Fruit fly (Drosophila melanogaster) whole organism, embryonic: Measurements from ENCODE around the gene rut.

Experiments
- Ada2b ChIP-seq: fragments of 200-800 bp; sonication (Bioruptor generic); IDR thresholded peaks from 2 replicates; pipeline ENCODE4 v1.3.6; 2022; ENCODE audit warnings: missing biosample characterization, missing genetic modification characterization
- Adf1 ChIP-seq: fragments of 200-800 bp; sonication (Bioruptor generic); IDR thresholded peaks from 2 replicates; pipeline ENCODE4 v1.3.6; 2022; ENCODE audit warnings: missing biosample characterization, missing genetic modification characterization
- Atf3 ChIP-seq: fragments of 200-800 bp; sonication (Bioruptor generic); optimal IDR thresholded peaks from 3 replicates; lab custom pipeline; 2016; ENCODE audit warnings: missing biosample characterization, missing genetic modification characterization
- C15 ChIP-seq: fragments of 200-800 bp; sonication (Bioruptor generic); IDR thresholded peaks from 3 replicates; pipeline ENCODE4 v1.3.6; 2022; ENCODE audit warnings: missing biosample characterization, missing genetic modification characterization
- CG10209 ChIP-seq: fragments of 200-800 bp; sonication (Bioruptor generic); optimal IDR thresholded peaks from 3 replicates; lab custom pipeline; 2017; ENCODE audit warnings: missing biosample characterization, mild to moderate bottlenecking, missing genetic modification characterization, missing genetic modification reagents
- CG10274 ChIP-seq: fragments of 200-800 bp; sonication (Bioruptor generic); optimal IDR thresholded peaks from 3 replicates; lab custom pipeline; 2017; ENCODE audit warnings: missing biosample characterization, mild to moderate bottlenecking, missing genetic modification characterization
- CG10366 ChIP-seq: fragments of 200-800 bp; sonication (Bioruptor generic); IDR thresholded peaks from 2 replicates; pipeline ENCODE4 v1.3.6; 2022; ENCODE audit warnings: missing biosample characterization, missing genetic modification characterization
- CG11723 ChIP-seq: fragments of 200-800 bp; sonication (Bioruptor generic); optimal IDR thresholded peaks from 2 replicates; lab custom pipeline; 2017; ENCODE audit warnings: missing biosample characterization, mild to moderate bottlenecking, missing genetic modification characterization
- CG13296 ChIP-seq: fragments of 200-800 bp; sonication (Bioruptor generic); optimal IDR thresholded peaks from 3 replicates; lab custom pipeline; 2018; ENCODE audit warnings: missing biosample characterization, mild to moderate bottlenecking, missing genetic modification characterization
- CG14014 ChIP-seq: fragments of 200-800 bp; sonication (Bioruptor generic); IDR thresholded peaks from 2 replicates; pipeline ENCODE4 v1.3.6; 2022; ENCODE audit warnings: missing biosample characterization, missing genetic modification characterization
- CG17612 ChIP-seq: fragments of 200-800 bp; sonication (Bioruptor generic); IDR thresholded peaks from 2 replicates; pipeline ENCODE4 v1.3.6; 2022; ENCODE audit warnings: missing biosample characterization, missing genetic modification characterization
- CG18011 ChIP-seq: fragments of 200-800 bp; sonication (Bioruptor generic); optimal IDR thresholded peaks from 2 replicates; lab custom pipeline; 2017; ENCODE audit warnings: missing biosample characterization, missing genetic modification characterization, mild to moderate bottlenecking, moderate library complexity, missing genotype
- CG18619 ChIP-seq: fragments of 200-800 bp; sonication (Bioruptor generic); optimal IDR thresholded peaks from 3 replicates; lab custom pipeline; 2017; ENCODE audit warnings: missing biosample characterization, mild to moderate bottlenecking, missing genetic modification characterization
- CG31441 ChIP-seq: fragments of 200-800 bp; sonication (Bioruptor generic); IDR thresholded peaks from 2 replicates; pipeline ENCODE4 v1.3.6; 2022; ENCODE audit warnings: missing biosample characterization, missing genetic modification characterization
- CG5180 ChIP-seq: fragments of 200-800 bp; sonication (Bioruptor generic); optimal IDR thresholded peaks from 3 replicates; lab custom pipeline; 2017; ENCODE audit warnings: missing biosample characterization, missing genetic modification characterization, mild to moderate bottlenecking, moderate library complexity, missing genetic modification reagents
- CG5245 ChIP-seq: fragments of 200-800 bp; sonication (Bioruptor generic); optimal IDR thresholded peaks from 3 replicates; lab custom pipeline; 2016; ENCODE audit warnings: missing biosample characterization, missing genetic modification characterization
- CG6791 ChIP-seq: fragments of 200-800 bp; sonication (Bioruptor generic); IDR thresholded peaks from 3 replicates; pipeline ENCODE4 v1.3.6; 2022; ENCODE audit warnings: missing biosample characterization, missing genetic modification characterization; ENCODE audit not compliant: partially characterized antibody
- CG7556 ChIP-seq: fragments of 200-800 bp; sonication (Bioruptor generic); optimal IDR thresholded peaks from 2 replicates; lab custom pipeline; 2017; ENCODE audit warnings: missing biosample characterization, mild to moderate bottlenecking, missing genetic modification characterization
- CG8924 ChIP-seq: fragments of 200-800 bp; optimal IDR thresholded peaks from 3 replicates; lab custom pipeline; 2019; ENCODE audit warnings: missing biosample characterization, mild to moderate bottlenecking, missing genetic modification characterization, moderate library complexity
- CG9817 ChIP-seq: fragments of 200-800 bp; sonication (Bioruptor generic); optimal IDR thresholded peaks from 2 replicates; lab custom pipeline; 2018; ENCODE audit warnings: missing biosample characterization, mild to moderate bottlenecking, missing genetic modification characterization, moderate library complexity
- CTCF ChIP-seq: fragments of 200-800 bp; sonication (Bioruptor generic); optimal IDR thresholded peaks from 2 replicates; lab custom pipeline; 2017; ENCODE audit warnings: missing biosample characterization, mild to moderate bottlenecking, missing genetic modification characterization, moderate library complexity
- Ets65A ChIP-seq: fragments of 200-800 bp; sonication (Bioruptor generic); peaks from one replicate; lab custom pipeline; 2016; ENCODE audit warnings: missing biosample characterization, missing genetic modification characterization
- Fer2 ChIP-seq: fragments of 200-800 bp; sonication (Bioruptor generic); optimal IDR thresholded peaks from 2 replicates; lab custom pipeline; 2018; ENCODE audit warnings: missing biosample characterization, mild to moderate bottlenecking, missing genetic modification characterization, moderate library complexity
- HLH54F ChIP-seq: fragments of 200-800 bp; sonication (Bioruptor generic); optimal IDR thresholded peaks from 3 replicates; lab custom pipeline; 2016; ENCODE audit warnings: missing biosample characterization, missing genetic modification characterization
- HmgD ChIP-seq: fragments of 200-800 bp; sonication (Bioruptor generic); optimal IDR thresholded peaks from 3 replicates; lab custom pipeline; 2016; ENCODE audit warnings: missing biosample characterization, missing genetic modification characterization
- Meics ChIP-seq: fragments of 200-800 bp; sonication (Bioruptor generic); optimal IDR thresholded peaks from 2 replicates; lab custom pipeline; 2017; ENCODE audit warnings: missing biosample characterization, mild to moderate bottlenecking, missing genetic modification characterization
- NC2β ChIP-seq: fragments of 200-800 bp; sonication (Bioruptor generic); optimal IDR thresholded peaks from 2 replicates; lab custom pipeline; 2016; ENCODE audit warnings: missing biosample characterization, missing genetic modification characterization
- Nf-YC ChIP-seq: fragments of 200-800 bp; optimal IDR thresholded peaks from 3 replicates; lab custom pipeline; 2019; ENCODE audit warnings: missing biosample characterization, mild to moderate bottlenecking, missing genetic modification characterization, moderate library complexity
- Sry-δ ChIP-seq: fragments of 200-800 bp; sonication (Bioruptor generic); optimal IDR thresholded peaks from 2 replicates; lab custom pipeline; 2016; ENCODE audit warnings: missing biosample characterization, missing genetic modification characterization
- YL-1 ChIP-seq: fragments of 200-800 bp; sonication (Bioruptor generic); optimal IDR thresholded peaks from 3 replicates; lab custom pipeline; 2017; ENCODE audit warnings: missing biosample characterization, mild to moderate bottlenecking, missing genetic modification characterization
- ac ChIP-seq: fragments of 200-800 bp; sonication (Bioruptor generic); optimal IDR thresholded peaks from 3 replicates; lab custom pipeline; 2017; ENCODE audit warnings: missing biosample characterization, mild to moderate bottlenecking, missing genetic modification characterization
- bbx ChIP-seq: fragments of 200-800 bp; sonication (Bioruptor generic); IDR thresholded peaks from 2 replicates; pipeline ENCODE4 v1.3.6; 2022; ENCODE audit warnings: missing biosample characterization, missing genetic modification characterization; ENCODE audit not compliant: partially characterized antibody
- cad ChIP-seq: fragments of >200 bp; optimal IDR thresholded peaks from 2 replicates; lab custom pipeline; 2017; ENCODE audit warnings: missing biosample characterization, missing genetic modification characterization
- da ChIP-seq: fragments of 200-800 bp; sonication (Bioruptor generic); optimal IDR thresholded peaks from 2 replicates; lab custom pipeline; 2016; ENCODE audit warnings: missing biosample characterization, missing genetic modification characterization
- dpn ChIP-seq, 2 experiments: fragments of 200-800 bp; sonication (Bioruptor generic); optimal IDR thresholded peaks; 3 replicates each; lab custom pipeline; 2016; ENCODE audit warnings: missing biosample characterization in 2 of 2, missing genetic modification characterization in 2 of 2
- emc ChIP-seq: fragments of 200-800 bp; sonication (Bioruptor generic); optimal IDR thresholded peaks from 2 replicates; lab custom pipeline; 2016; ENCODE audit warnings: missing biosample characterization, missing genetic modification characterization
- gce ChIP-seq: fragments of 200-800 bp; sonication (Bioruptor generic); IDR thresholded peaks from 3 replicates; pipeline ENCODE4 v1.3.6; 2022; ENCODE audit warnings: missing biosample characterization, missing genetic modification characterization
- hbn ChIP-seq: fragments of 200-800 bp; sonication (Bioruptor generic); IDR thresholded peaks from 2 replicates; pipeline ENCODE4 v1.3.6; 2022; ENCODE audit warnings: missing biosample characterization, missing genetic modification characterization; ENCODE audit not compliant: partially characterized antibody
- lbe ChIP-seq: fragments of 200-800 bp; sonication (Bioruptor generic); optimal IDR thresholded peaks from 2 replicates; lab custom pipeline; 2016; ENCODE audit warnings: missing biosample characterization, mild to moderate bottlenecking, missing genetic modification characterization
- lola ChIP-seq, 3 experiments: fragments of >200 bp in 2 of 3; fragments of 200-800 bp in 1 of 3; sonication (Bioruptor generic) in 1 of 3; optimal IDR thresholded peaks; 2 replicates each; lab custom pipeline; 2017 to 2019; ENCODE audit warnings: missing biosample characterization in 3 of 3, missing genetic modification characterization in 3 of 3, mild to moderate bottlenecking in 1 of 3, moderate library complexity in 1 of 3
- nmo ChIP-seq: fragments of 200-800 bp; sonication (Bioruptor generic); optimal IDR thresholded peaks from 2 replicates; lab custom pipeline; 2018; ENCODE audit warnings: missing biosample characterization, mild to moderate bottlenecking, missing genetic modification characterization, moderate library complexity
- scrt ChIP-seq: fragments of 200-800 bp; sonication (Bioruptor generic); optimal IDR thresholded peaks from 2 replicates; lab custom pipeline; 2018; ENCODE audit warnings: missing biosample characterization, mild to moderate bottlenecking, missing genetic modification characterization, moderate library complexity
- sens-2 ChIP-seq: fragments of 200-800 bp; sonication (Bioruptor generic); IDR thresholded peaks from 2 replicates; pipeline ENCODE4 v1.3.6; 2022; ENCODE audit warnings: missing biosample characterization, missing genetic modification characterization
- slou ChIP-seq: fragments of 200-800 bp; sonication (Bioruptor generic); optimal IDR thresholded peaks from 3 replicates; lab custom pipeline; 2016; ENCODE audit warnings: missing biosample characterization, missing genetic modification characterization
- sna ChIP-seq: fragments of 200-800 bp; sonication (Bioruptor generic); IDR thresholded peaks from 2 replicates; pipeline ENCODE4 v1.3.6; 2022; ENCODE audit warnings: missing biosample characterization, missing genetic modification characterization; ENCODE audit not compliant: partially characterized antibody
- so ChIP-seq: fragments of 200-800 bp; sonication (Bioruptor generic); IDR thresholded peaks from 3 replicates; pipeline ENCODE4 v1.3.6; 2022; ENCODE audit warnings: missing biosample characterization, missing genetic modification characterization
- tap ChIP-seq: fragments of 200-800 bp; optimal IDR thresholded peaks from 3 replicates; lab custom pipeline; 2019; ENCODE audit warnings: missing biosample characterization, mild to moderate bottlenecking, missing genetic modification characterization, moderate library complexity
- tna ChIP-seq: fragments of 200-800 bp; sonication (Bioruptor generic); IDR thresholded peaks from 2 replicates; pipeline ENCODE4 v1.3.6; 2022; ENCODE audit warnings: missing biosample characterization, missing genetic modification characterization; ENCODE audit not compliant: partially characterized antibody
- tup ChIP-seq: fragments of 200-800 bp; sonication (Bioruptor generic); optimal IDR thresholded peaks from 2 replicates; lab custom pipeline; 2016; ENCODE audit warnings: missing biosample characterization, mild to moderate bottlenecking, missing genetic modification characterization, moderate library complexity
- twi ChIP-seq: fragments of 200-800 bp; optimal IDR thresholded peaks from 2 replicates; lab custom pipeline; 2019; ENCODE audit warnings: missing biosample characterization, mild to moderate bottlenecking, missing genetic modification characterization, moderate library complexity
- vvl ChIP-seq: fragments of 200-800 bp; sonication (Bioruptor generic); IDR thresholded peaks from 2 replicates; pipeline ENCODE4 v1.3.6; 2022; ENCODE audit warnings: missing biosample characterization, missing genetic modification characterization
- z ChIP-seq: fragments of 200-800 bp; sonication (Bioruptor generic); IDR thresholded peaks from 3 replicates; pipeline ENCODE4 v1.3.6; 2022; ENCODE audit warnings: missing biosample characterization, missing genetic modification characterization

Gene rut

DNA sequence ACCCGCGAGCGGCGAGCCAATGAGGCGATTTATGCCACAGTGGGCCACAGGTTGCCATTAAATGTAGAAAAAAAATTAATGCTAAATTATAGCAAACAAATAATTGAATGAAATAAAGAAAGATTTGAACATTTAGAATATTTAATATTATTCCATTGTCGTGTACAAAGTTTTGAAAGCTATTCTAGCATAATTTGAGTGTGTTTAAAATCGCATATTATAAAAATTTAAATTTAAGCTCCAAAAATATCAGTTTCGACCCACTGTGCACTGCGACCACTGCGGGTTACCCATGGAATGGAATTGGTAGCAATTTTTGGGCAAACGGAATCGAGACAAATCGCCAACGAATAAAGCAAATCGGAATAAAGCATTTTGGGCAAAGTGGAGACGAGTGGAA, 82.1 kb downstream of the rut start (continued):
- TF ChIP-seq CG10366 (GFP tag; lab: Robert Waterston, UW), result peak; percentile 28; the same call in 1 of the 2 replicates
- TF ChIP-seq CG8924, result peak; percentile 56
- no peak for TF ChIP-seq twi (tag; lab: Kevin White, UChicago)
- TF ChIP-seq CG10209 (GFP tag; lab: Kevin White, UChicago), result peak; percentile 54
- peak; percentile 24 for TF ChIP-seq CG9817 (tag; lab: Kevin White, UChicago)
- no peak for TF ChIP-seq dpn (GFP tag; optimal IDR thresholded peaks at IDR 0.05; lab: Kevin White, UChicago)
- no peak for TF ChIP-seq HmgD
- TF ChIP-seq CG13296 (GFP tag; lab: Kevin White, UChicago), result peak; percentile 35
- peak; percentile 43 for TF ChIP-seq Meics
- no peak for TF ChIP-seq Fer2
- peak; percentile 22 for TF ChIP-seq Nf-YC (tag; lab: Kevin White, UChicago)
- no peak for TF ChIP-seq cad (GFP tag; lab: Kevin White, UChicago)
- peak; percentile 83 for TF ChIP-seq nmo
- TF ChIP-seq CG10274 (GFP tag; lab: Kevin White, UChicago), result no peak
- peak; percentile 45 for TF ChIP-seq vvl (GFP tag; lab: Robert Waterston, UW)
- no peak for TF ChIP-seq scrt (GFP tag; lab: Kevin White, UChicago)
- no peak for TF ChIP-seq sens-2
- TF ChIP-seq so (GFP tag; lab: Robert Waterston, UW), result peak; percentile 20; the same call in 1 of the 3 replicates
- no peak for TF ChIP-seq HLH54F (GFP tag; lab: Kevin White, UChicago)
- no peak for TF ChIP-seq z
- no peak for TF ChIP-seq slou
- no peak for TF ChIP-seq C15 (GFP tag; lab: Robert Waterston, UW)
- no peak for TF ChIP-seq gce (GFP tag; lab: Robert Waterston, UW)
- TF ChIP-seq Atf3 (GFP tag; lab: Kevin White, UChicago), result no peak
- TF ChIP-seq CG6791 (GFP tag; lab: Robert Waterston, UW), result no peak
- TF ChIP-seq tap (tag; lab: Kevin White, UChicago), result peak; percentile 15
- peak; percentile 40 for TF ChIP-seq CG18619 (GFP tag; lab: Kevin White, UChicago)
- TF ChIP-seq lbe (GFP tag; lab: Kevin White, UChicago), result no peak
- TF ChIP-seq CG5180 (GFP tag; lab: Kevin White, UChicago), result no peak
- no peak for TF ChIP-seq CTCF (GFP tag; lab: Kevin White, UChicago)
- no peak for TF ChIP-seq hbn (GFP tag; lab: Robert Waterston, UW)
- no peak for TF ChIP-seq tna (GFP tag; lab: Robert Waterston, UW)
- TF ChIP-seq CG17612 (GFP tag; lab: Robert Waterston, UW), result no peak
- TF ChIP-seq Adf1 (GFP tag; lab: Robert Waterston, UW), result no peak
- TF ChIP-seq CG5245, result no peak
- peak in 1 of 3 experiments; percentile 63 for TF ChIP-seq lola (GFP tag; optimal IDR thresholded peaks at IDR 0.05; lab: Kevin White, UChicago)
- peak; percentile 56; the same call in 1 of the 2 replicates for TF ChIP-seq Ada2b (GFP tag; lab: Robert Waterston, UW)
- no peak for TF ChIP-seq Sry-δ
- TF ChIP-seq bbx (GFP tag; lab: Robert Waterston, UW), result no peak
- peak; percentile 15 for TF ChIP-seq ac (GFP tag; lab: Kevin White, UChicago)
- TF ChIP-seq tup (GFP tag; lab: Kevin White, UChicago), result no peak
- TF ChIP-seq CG11723 (GFP tag; lab: Kevin White, UChicago), result no peak
- no peak for TF ChIP-seq Ets65A (GFP tag; lab: Kevin White, UChicago)
- TF ChIP-seq YL-1, result no peak
- TF ChIP-seq CG18011 (GFP tag; lab: Kevin White, UChicago), result no peak
- TF ChIP-seq sna, result no peak
- TF ChIP-seq CG31441 (GFP tag; lab: Robert Waterston, UW), result peak; percentile 74
- TF ChIP-seq da (GFP tag; lab: Kevin White, UChicago), result no peak
- TF ChIP-seq emc, result no peak
- TF ChIP-seq NC2β (GFP tag; lab: Kevin White, UChicago), result peak; percentile 17
- no peak for TF ChIP-seq CG14014 (GFP tag; lab: Robert Waterston, UW)
- peak; percentile 64 for TF ChIP-seq CG7556 (GFP tag; lab: Kevin White, UChicago)
